Worm (Caenorhabditis elegans) whole organism, mixed stage, embryonic: ENCODE data around the gene sknr-1.

Source experiments
- cnd-1 ChIP-seq: fragments of 200-800 bp; sonication (Bioruptor generic); optimal IDR thresholded peaks from 2 replicates; lab custom pipeline; 2018; ENCODE audit warnings: mild to moderate bottlenecking, missing genetic modification characterization, missing compliant biosample characterization
- elt-1 ChIP-seq: sonication (generic microtip); optimal IDR thresholded peaks from 2 replicates; lab custom pipeline; 2017; ENCODE audit warnings: missing genetic modification characterization, mild to moderate bottlenecking, missing compliant biosample characterization, antibody characterized with exemption, moderate library complexity, borderline replicate concordance; ENCODE audit not compliant: insufficient read depth
- elt-3 ChIP-seq: fragments of 150-350 bp; optimal IDR thresholded peaks from 2 replicates; lab custom pipeline; 2014; ENCODE audit warnings: missing biosample characterization, missing genetic modification characterization
- hlh-1 ChIP-seq: fragments of 150-350 bp; optimal IDR thresholded peaks from 2 replicates; lab custom pipeline; 2014; ENCODE audit warnings: missing biosample characterization, missing genetic modification reagents, missing genetic modification characterization
- mab-5 ChIP-seq: fragments of 150-350 bp; optimal IDR thresholded peaks from 2 replicates; lab custom pipeline; 2014; ENCODE audit warnings: missing biosample characterization, missing genetic modification characterization
- nhr-237 ChIP-seq: fragments of 150-350 bp; optimal IDR thresholded peaks from 2 replicates; lab custom pipeline; 2014; ENCODE audit warnings: missing biosample characterization, missing genetic modification characterization
- nhr-28 ChIP-seq: fragments of 150-350 bp; optimal IDR thresholded peaks from 2 replicates; lab custom pipeline; 2014; ENCODE audit warnings: missing biosample characterization, missing genetic modification characterization
- pha-4 ChIP-seq: fragments of 150-350 bp; optimal IDR thresholded peaks from 2 replicates; lab custom pipeline; 2018; ENCODE audit warnings: missing biosample characterization, missing genetic modification reagents, missing genetic modification characterization
- snpc-4 ChIP-seq: fragments of 150-350 bp; optimal IDR thresholded peaks from 2 replicates; lab custom pipeline; 2014; ENCODE audit warnings: missing biosample characterization, missing genetic modification characterization
- unc-39 ChIP-seq: fragments of 150-350 bp; optimal IDR thresholded peaks from 2 replicates; lab custom pipeline; 2014; ENCODE audit warnings: missing biosample characterization, missing genetic modification characterization
- unc-62 ChIP-seq: fragments of 150-350 bp; optimal IDR thresholded peaks from 2 replicates; lab custom pipeline; 2014; ENCODE audit warnings: missing biosample characterization, missing genetic modification reagents, missing genetic modification characterization

- TF ChIP-seq mab-5: no peak
- TF ChIP-seq unc-39 (tag; lab: Kevin White, UChicago): no peak
- no peak for TF ChIP-seq cnd-1 (tag; lab: Kevin White, UChicago)
- TF ChIP-seq elt-3 (tag; lab: Kevin White, UChicago): no peak
- no peak for TF ChIP-seq snpc-4
- no peak for TF ChIP-seq pha-4 (tag; lab: Kevin White, UChicago)
- no peak for TF ChIP-seq elt-1 (tag; lab: Kevin White, UChicago)
- TF ChIP-seq unc-62 (GFP tag; lab: Kevin White, UChicago): no peak
- no peak for TF ChIP-seq hlh-1 (tag; lab: Kevin White, UChicago)
- TF ChIP-seq nhr-28 (tag; lab: Kevin White, UChicago): no peak
- no peak for TF ChIP-seq nhr-237 (tag; lab: Kevin White, UChicago)
These were observed 44.7 kb downstream of the sknr-1 start, which contains the start of gene C29G2.3 for ce11 chrV:2580598-2580997.
